Worm (Caenorhabditis elegans) whole organism, young adult: Measurements from ENCODE around the gene tbx-35.

ENCODE experiments used
- B0336.3 ChIP-seq: fragments of 200-800 bp; sonication (Bioruptor generic); IDR thresholded peaks from 2 replicates; pipeline ENCODE4 v1.3.6; 2022; ENCODE audit warnings: missing genetic modification characterization, missing compliant biosample characterization
- C06A6.2 ChIP-seq: fragments of 200-800 bp; sonication (Bioruptor generic); conservative IDR thresholded peaks from 2 replicates; pipeline ENCODE4 v1.3.6; 2022; ENCODE audit warnings: missing genetic modification characterization, missing compliant biosample characterization
- C17E4.6 ChIP-seq: fragments of 200-800 bp; sonication (Bioruptor generic); IDR thresholded peaks from 2 replicates; pipeline ENCODE4 v1.3.6; 2022; ENCODE audit warnings: missing genetic modification reagents, missing genetic modification characterization, missing compliant biosample characterization
- D2030.7 ChIP-seq: fragments of 200-800 bp; sonication (Bioruptor generic); IDR thresholded peaks from 2 replicates; pipeline ENCODE4 v1.3.6; 2022; ENCODE audit warnings: missing genetic modification reagents, missing genetic modification characterization, missing compliant biosample characterization
- F23B12.7 ChIP-seq: sonication (generic microtip); optimal IDR thresholded peaks from 2 replicates; lab custom pipeline; 2017; ENCODE audit warnings: missing genetic modification characterization, mild to moderate bottlenecking, missing compliant biosample characterization, antibody characterized with exemption, moderate library complexity; ENCODE audit not compliant: insufficient read depth
- F39B2.1 ChIP-seq: fragments of 200-800 bp; sonication (Bioruptor generic); IDR thresholded peaks from 2 replicates; pipeline ENCODE4 v1.3.6; 2022; ENCODE audit warnings: missing genetic modification reagents, missing genetic modification characterization, missing compliant biosample characterization
- F52B5.7 ChIP-seq: sonication (generic microtip); optimal IDR thresholded peaks from 2 replicates; lab custom pipeline; 2016; ENCODE audit warnings: mild to moderate bottlenecking, missing genetic modification characterization, missing compliant biosample characterization
- F57A8.1 ChIP-seq: fragments of 200-800 bp; sonication (Bioruptor generic); optimal IDR thresholded peaks from 2 replicates; lab custom pipeline; 2018; ENCODE audit warnings: mild to moderate bottlenecking, missing genetic modification characterization, moderate library complexity, missing compliant biosample characterization
- F57C9.4 ChIP-seq: sonication (generic microtip); optimal IDR thresholded peaks from 2 replicates; lab custom pipeline; 2017; ENCODE audit warnings: mild to moderate bottlenecking, missing genetic modification characterization, missing compliant biosample characterization
- T07F8.4 ChIP-seq: sonication (generic microtip); optimal IDR thresholded peaks from 2 replicates; lab custom pipeline; 2016; ENCODE audit warnings: mild to moderate bottlenecking, missing genetic modification characterization, moderate library complexity, missing compliant biosample characterization
- Y53F4B.3 ChIP-seq: fragments of 200-800 bp; sonication (Bioruptor generic); IDR thresholded peaks from 2 replicates; pipeline ENCODE4 v1.3.6; 2022; ENCODE audit warnings: missing genetic modification reagents, missing genetic modification characterization, missing compliant biosample characterization
- ZK185.1 ChIP-seq: sonication (generic microtip); optimal IDR thresholded peaks from 2 replicates; lab custom pipeline; 2016; ENCODE audit warnings: mild to moderate bottlenecking, missing genetic modification characterization, missing compliant biosample characterization; ENCODE audit not compliant: poor library complexity, severe bottlenecking
- akir-1 ChIP-seq: fragments of 200-800 bp; sonication (Bioruptor generic); optimal IDR thresholded peaks from 2 replicates; lab custom pipeline; 2018; ENCODE audit warnings: mild to moderate bottlenecking, missing genetic modification characterization, moderate library complexity, missing compliant biosample characterization
- aptf-2 ChIP-seq: fragments of 200-800 bp; sonication (Bioruptor generic); conservative IDR thresholded peaks from 2 replicates; pipeline ENCODE4 v1.3.6; 2022; ENCODE audit warnings: missing genetic modification reagents, missing genetic modification characterization, missing compliant biosample characterization
- aptf-3 ChIP-seq: fragments of 200-800 bp; sonication (Bioruptor generic); IDR thresholded peaks from 2 replicates; pipeline ENCODE4 v1.3.6; 2022; ENCODE audit warnings: missing genetic modification characterization, missing compliant biosample characterization
- attf-3 ChIP-seq: fragments of 200-800 bp; sonication (Bioruptor generic); conservative IDR thresholded peaks from 2 replicates; pipeline ENCODE4 v1.3.6; 2022; ENCODE audit warnings: missing genetic modification reagents, missing genetic modification characterization, missing compliant biosample characterization
- bed-1 ChIP-seq: fragments of 200-800 bp; sonication (Bioruptor generic); IDR thresholded peaks from 2 replicates; pipeline ENCODE4 v1.3.6; 2022; ENCODE audit warnings: missing genetic modification reagents, missing genetic modification characterization, missing compliant biosample characterization
- bed-2 ChIP-seq: fragments of 200-800 bp; sonication (Bioruptor generic); IDR thresholded peaks from 2 replicates; pipeline ENCODE4 v1.3.6; 2022; ENCODE audit warnings: missing genetic modification reagents, missing genetic modification characterization, missing compliant biosample characterization
- ccch-3 ChIP-seq: fragments of 200-800 bp; sonication (Bioruptor generic); optimal IDR thresholded peaks from 2 replicates; lab custom pipeline; 2018; ENCODE audit warnings: mild to moderate bottlenecking, missing genetic modification characterization, missing compliant biosample characterization
- ceh-100 ChIP-seq: fragments of 200-800 bp; sonication (Bioruptor generic); IDR thresholded peaks from 2 replicates; pipeline ENCODE4 v1.3.6; 2022; ENCODE audit warnings: missing genetic modification reagents, missing genetic modification characterization, missing compliant biosample characterization
- ceh-79 ChIP-seq: sonication (generic microtip); optimal IDR thresholded peaks from 2 replicates; lab custom pipeline; 2017; ENCODE audit warnings: mild to moderate bottlenecking, missing genetic modification characterization, missing compliant biosample characterization
- chd-7 ChIP-seq: sonication (generic microtip); optimal IDR thresholded peaks from 2 replicates; lab custom pipeline; 2016; ENCODE audit warnings: mild to moderate bottlenecking, missing genetic modification characterization, moderate library complexity, missing compliant biosample characterization
- die-1 ChIP-seq: sonication (generic microtip); optimal IDR thresholded peaks from 2 replicates; lab custom pipeline; 2016; ENCODE audit warnings: missing genotype, mild to moderate bottlenecking, missing genetic modification characterization, missing compliant biosample characterization
- dox-1 ChIP-seq: fragments of 200-800 bp; sonication (Bioruptor generic); IDR thresholded peaks from 2 replicates; pipeline ENCODE4 v1.3.6; 2022; ENCODE audit warnings: missing genetic modification reagents, missing genetic modification characterization, missing compliant biosample characterization
- efl-1 ChIP-seq: fragments of 150-350 bp; optimal IDR thresholded peaks from 2 replicates; lab custom pipeline; 2014; ENCODE audit warnings: missing biosample characterization, missing genetic modification reagents, missing genetic modification characterization
- ekl-4 ChIP-seq: fragments of 200-800 bp; sonication (Bioruptor generic); IDR thresholded peaks from 2 replicates; pipeline ENCODE4 v1.3.6; 2022; ENCODE audit warnings: missing genetic modification reagents, missing genetic modification characterization, missing compliant biosample characterization
- hlh-26 ChIP-seq: fragments of 200-800 bp; sonication (Bioruptor generic); conservative IDR thresholded peaks from 2 replicates; pipeline ENCODE4 v1.3.6; 2022; ENCODE audit warnings: missing genetic modification reagents, missing genetic modification characterization, missing compliant biosample characterization
- hmg-1.2 ChIP-seq: fragments of 200-800 bp; sonication (Bioruptor generic); IDR thresholded peaks from 2 replicates; pipeline ENCODE4 v1.3.6; 2022; ENCODE audit warnings: missing genetic modification reagents, missing genetic modification characterization, missing compliant biosample characterization
- lag-1 ChIP-seq: fragments of 200-800 bp; sonication (Bioruptor generic); IDR thresholded peaks from 2 replicates; pipeline ENCODE4 v1.3.6; 2022; ENCODE audit warnings: missing genetic modification reagents, missing genetic modification characterization, missing compliant biosample characterization
- let-526 ChIP-seq: fragments of 200-800 bp; sonication (Bioruptor generic); IDR thresholded peaks from 2 replicates; pipeline ENCODE4 v1.3.6; 2022; ENCODE audit warnings: missing genetic modification reagents, missing genetic modification characterization, missing compliant biosample characterization
- let-607 ChIP-seq, 2 experiments: fragments of 200-800 bp in 1 of 2; sonication (Bioruptor generic) in 1 of 2; sonication (generic microtip) in 1 of 2; optimal IDR thresholded peaks; 2 replicates each; lab custom pipeline; 2016 to 2018; ENCODE audit warnings: mild to moderate bottlenecking in 2 of 2, missing compliant biosample characterization in 2 of 2, missing genetic modification characterization in 2 of 2, moderate library complexity in 2 of 2, missing genotype in 1 of 2
- lin-35 ChIP-seq, 3 experiments: fragments of 150-350 bp in 2 of 3; sonication (generic microtip) in 1 of 3; optimal IDR thresholded peaks; 2 replicates each; lab custom pipeline; 2014 to 2018; ENCODE audit warnings: missing biosample characterization in 3 of 3, missing genetic modification characterization in 3 of 3, missing genetic modification reagents in 3 of 3
- lin-40 ChIP-seq: sonication (generic microtip); optimal IDR thresholded peaks from 2 replicates; lab custom pipeline; 2016; ENCODE audit warnings: missing genetic modification characterization, mild to moderate bottlenecking, missing compliant biosample characterization, missing genotype, missing genetic modification reagents
- lsl-1 ChIP-seq: fragments of 200-800 bp; sonication (Bioruptor generic); optimal IDR thresholded peaks from 2 replicates; lab custom pipeline; 2018; ENCODE audit warnings: mild to moderate bottlenecking, missing genetic modification characterization, moderate library complexity, missing compliant biosample characterization
- madf-3 ChIP-seq: fragments of 200-800 bp; sonication (Bioruptor generic); IDR thresholded peaks from 2 replicates; pipeline ENCODE4 v1.3.6; 2022; ENCODE audit warnings: missing genetic modification reagents, missing genetic modification characterization, missing compliant biosample characterization
- mel-28 ChIP-seq: sonication (generic microtip); optimal IDR thresholded peaks from 2 replicates; lab custom pipeline; 2016; ENCODE audit warnings: borderline replicate concordance, mild to moderate bottlenecking, missing genetic modification characterization, missing compliant biosample characterization
- mes-4 ChIP-seq: sonication (generic microtip); optimal IDR thresholded peaks from 2 replicates; lab custom pipeline; 2016; ENCODE audit warnings: missing genotype, missing genetic modification characterization, missing compliant biosample characterization
- nfyb-1 ChIP-seq: fragments of 200-800 bp; sonication (Bioruptor generic); IDR thresholded peaks from 2 replicates; pipeline ENCODE4 v1.3.6; 2022; ENCODE audit warnings: missing genetic modification reagents, missing genetic modification characterization, missing compliant biosample characterization
- nhr-179 ChIP-seq: sonication (generic microtip); optimal IDR thresholded peaks from 2 replicates; lab custom pipeline; 2016; ENCODE audit warnings: mild to moderate bottlenecking, missing genetic modification characterization, missing compliant biosample characterization
- nhr-27 ChIP-seq: fragments of 200-800 bp; sonication (Bioruptor generic); optimal IDR thresholded peaks from 2 replicates; lab custom pipeline; 2018; ENCODE audit warnings: mild to moderate bottlenecking, missing genetic modification characterization, moderate library complexity, missing compliant biosample characterization
- nhr-90 ChIP-seq: sonication (generic microtip); optimal IDR thresholded peaks from 2 replicates; lab custom pipeline; 2016; ENCODE audit warnings: missing genotype, mild to moderate bottlenecking, missing genetic modification characterization, missing compliant biosample characterization
- pha-4 ChIP-seq: fragments of 150-350 bp; sonication (generic microtip); optimal IDR thresholded peaks from 2 replicates; lab custom pipeline; 2014; ENCODE audit warnings: missing biosample characterization, missing genetic modification reagents, missing genetic modification characterization
- rcor-1 ChIP-seq: fragments of 200-800 bp; sonication (Bioruptor generic); IDR thresholded peaks from 2 replicates; pipeline ENCODE4 v1.3.6; 2022; ENCODE audit warnings: missing genetic modification reagents, missing genetic modification characterization, missing compliant biosample characterization
- repo-1 ChIP-seq: sonication (generic microtip); optimal IDR thresholded peaks from 2 replicates; lab custom pipeline; 2017; ENCODE audit warnings: mild to moderate bottlenecking, missing genetic modification characterization, missing compliant biosample characterization
- sea-2 ChIP-seq: fragments of 200-800 bp; sonication (Bioruptor generic); IDR thresholded peaks from 2 replicates; pipeline ENCODE4 v1.3.6; 2022; ENCODE audit warnings: missing genetic modification characterization, missing compliant biosample characterization
- sptf-2 ChIP-seq: fragments of 200-800 bp; sonication (Bioruptor generic); optimal IDR thresholded peaks from 2 replicates; lab custom pipeline; 2018; ENCODE audit warnings: mild to moderate bottlenecking, missing genetic modification characterization, missing compliant biosample characterization
- xnd-1 ChIP-seq: sonication (generic microtip); optimal IDR thresholded peaks from 2 replicates; lab custom pipeline; 2016; ENCODE audit warnings: missing genotype, missing genetic modification reagents, missing genetic modification characterization, missing compliant biosample characterization

The tbx-35 gene

DNA sequence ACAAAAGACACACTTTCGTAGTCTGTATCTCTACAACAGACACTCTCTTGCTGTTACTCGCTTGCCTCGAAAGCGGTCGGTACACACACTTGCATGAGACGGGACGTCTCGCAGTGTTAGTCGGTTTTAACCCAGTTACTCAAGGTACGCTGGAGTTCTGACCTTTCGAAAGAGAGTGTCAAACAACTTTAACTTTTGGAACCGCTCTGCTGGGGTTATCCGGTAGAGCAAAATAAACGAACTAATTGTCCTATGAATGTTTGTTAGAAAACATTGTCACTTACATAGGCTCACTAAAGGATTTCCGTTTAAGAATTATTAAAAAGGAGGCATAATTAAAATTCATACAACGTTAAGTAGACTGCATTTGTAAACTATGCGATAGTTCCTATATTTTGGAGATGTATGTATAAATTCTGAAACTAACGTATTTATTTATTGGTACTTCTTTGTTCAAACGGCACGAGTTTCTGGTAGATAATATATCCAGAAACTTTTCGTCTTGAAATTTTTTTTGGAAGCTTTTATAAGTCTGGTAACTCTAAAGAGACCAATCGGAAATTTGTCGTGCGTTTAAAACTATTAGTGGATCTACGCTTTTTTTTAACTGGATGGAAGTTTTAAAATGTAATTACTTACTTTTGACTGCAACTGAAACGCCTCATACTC, 18.4 kb upstream of the tbx-35 start (continued):
- peak; percentile 89 for TF ChIP-seq nhr-27 (tag; lab: Kevin White, UChicago)
- peak; percentile 54 for TF ChIP-seq nhr-179
- TF ChIP-seq B0336.3 (GFP tag; lab: Robert Waterston, UW): peak; percentile 98
- peak; percentile 99 for TF ChIP-seq lin-40 (tag; lab: Kevin White, UChicago)
- peak; percentile 96 for TF ChIP-seq ekl-4 (GFP tag; lab: Robert Waterston, UW)
- TF ChIP-seq chd-7 (tag; lab: Kevin White, UChicago): peak; percentile 97
- TF ChIP-seq die-1 (tag; lab: Kevin White, UChicago): peak; percentile 64
- peak; percentile 77; the same call in 1 of the 2 replicates for TF ChIP-seq sea-2 (GFP tag; lab: Robert Waterston, UW)
- peak; percentile 79 to 91 for TF ChIP-seq let-607 (tag; optimal IDR thresholded peaks at IDR 0.05; lab: Kevin White, UChicago)
- peak; percentile 92 for TF ChIP-seq rcor-1
- TF ChIP-seq ccch-3 (GFP tag; lab: Kevin White, UChicago): peak; percentile 81
- TF ChIP-seq let-526 (GFP tag; lab: Robert Waterston, UW): peak; percentile 94
- peak; percentile 97 for TF ChIP-seq dox-1
- peak; percentile 93 for TF ChIP-seq akir-1 (GFP tag; lab: Kevin White, UChicago)
- peak; percentile 8; the same call in 1 of the 2 replicates for TF ChIP-seq F39B2.1 (GFP tag; lab: Robert Waterston, UW)
- TF ChIP-seq ZK185.1: peak; percentile 98
- TF ChIP-seq Y53F4B.3 (GFP tag; lab: Robert Waterston, UW): no peak
- TF ChIP-seq lsl-1 (GFP tag; lab: Kevin White, UChicago): peak; percentile 55
- TF ChIP-seq bed-1: 0 out of 2 replicates have a peak, but pooled peaks have one; percentile 47
- peak; percentile 90 for TF ChIP-seq hmg-1.2 (GFP tag; lab: Robert Waterston, UW)
- peak; percentile 83; the same call in 1 of the 2 replicates for TF ChIP-seq aptf-3
- TF ChIP-seq attf-3 (GFP tag; lab: Robert Waterston, UW): peak; percentile 81
- TF ChIP-seq lag-1 (GFP tag; lab: Robert Waterston, UW): peak; percentile 75; the same call in 1 of the 2 replicates
- TF ChIP-seq nhr-90 (tag; lab: Kevin White, UChicago): peak; percentile 69
- TF ChIP-seq T07F8.4 (tag; lab: Kevin White, UChicago): peak; percentile 82
- TF ChIP-seq madf-3 (GFP tag; lab: Robert Waterston, UW): no peak; the same call in none of the 2 replicates
- peak; percentile 93 for TF ChIP-seq F23B12.7
- TF ChIP-seq hlh-26: no peak
- peak; percentile 91 for TF ChIP-seq mel-28
- TF ChIP-seq F57A8.1 (GFP tag; lab: Kevin White, UChicago): peak; percentile 78
- TF ChIP-seq efl-1 (GFP tag; lab: Kevin White, UChicago): peak; percentile 47
- peak; percentile 98 for TF ChIP-seq repo-1 (tag; lab: Kevin White, UChicago)
- TF ChIP-seq D2030.7 (GFP tag; lab: Robert Waterston, UW): peak; percentile 78
- TF ChIP-seq pha-4 (tag; lab: Kevin White, UChicago): peak; percentile 95
- peak; percentile 55 for TF ChIP-seq mes-4 (tag; lab: Kevin White, UChicago)
- TF ChIP-seq ceh-79: peak; percentile 95
- peak; percentile 95 for TF ChIP-seq F57C9.4 (tag; lab: Kevin White, UChicago)
- peak; percentile 10 for TF ChIP-seq sptf-2
- peak; percentile 84 for TF ChIP-seq ceh-100 (GFP tag; lab: Robert Waterston, UW)
- peak; percentile 96 for TF ChIP-seq C06A6.2 (GFP tag; lab: Robert Waterston, UW)
- peak; percentile 72; the same call in 1 of the 2 replicates for TF ChIP-seq aptf-2 (GFP tag; lab: Robert Waterston, UW)
- peak; percentile 98 for TF ChIP-seq nfyb-1 (GFP tag; lab: Robert Waterston, UW)
- peak; percentile 15 for TF ChIP-seq xnd-1 (tag; lab: Kevin White, UChicago)
- peak; percentile 96 for TF ChIP-seq F52B5.7 (tag; lab: Kevin White, UChicago)
- peak in 2 of 3 experiments; percentile 73 to 91 for TF ChIP-seq lin-35 (GFP tag; optimal IDR thresholded peaks at IDR 0.05; lab: Kevin White, UChicago)
- peak; percentile 85 for TF ChIP-seq C17E4.6 (GFP tag; lab: Robert Waterston, UW)
- peak; percentile 87 for TF ChIP-seq bed-2 (GFP tag; lab: Robert Waterston, UW)
